Fruit fly (Drosophila melanogaster) whole organism, embryonic: ENCODE results near the gene sau.

Experiments used
- ATbp ChIP-seq: fragments of 200-800 bp; sonication (Bioruptor generic); optimal IDR thresholded peaks from 2 replicates; lab custom pipeline; 2017; ENCODE audit warnings: missing biosample characterization, mild to moderate bottlenecking, missing genetic modification characterization, missing genetic modification reagents
- Atf3 ChIP-seq: fragments of 200-800 bp; sonication (Bioruptor generic); optimal IDR thresholded peaks from 3 replicates; lab custom pipeline; 2016; ENCODE audit warnings: missing biosample characterization, missing genetic modification characterization
- CG10431 ChIP-seq: fragments of 200-800 bp; sonication (Bioruptor generic); optimal IDR thresholded peaks from 3 replicates; lab custom pipeline; 2018; ENCODE audit warnings: missing biosample characterization, mild to moderate bottlenecking, missing genetic modification characterization
- CG11247 ChIP-seq: fragments of 200-800 bp; sonication (Bioruptor generic); IDR thresholded peaks from 2 replicates; pipeline ENCODE4 v1.3.6; 2022; ENCODE audit warnings: missing biosample characterization, missing genetic modification characterization
- CG11695 ChIP-seq: fragments of 200-800 bp; sonication (Bioruptor generic); IDR thresholded peaks from 3 replicates; pipeline ENCODE4 v1.3.6; 2022; ENCODE audit warnings: missing biosample characterization, missing genetic modification characterization
- CG12104 ChIP-seq: fragments of 200-800 bp; sonication (Bioruptor generic); optimal IDR thresholded peaks from 3 replicates; lab custom pipeline; 2016; ENCODE audit warnings: missing biosample characterization, missing genetic modification characterization
- CG12236 ChIP-seq: fragments of 200-800 bp; sonication (Bioruptor generic); optimal IDR thresholded peaks from 2 replicates; lab custom pipeline; 2016; ENCODE audit warnings: missing biosample characterization, missing genetic modification characterization
- CG1233 ChIP-seq: fragments of 200-800 bp; sonication (Bioruptor generic); optimal IDR thresholded peaks from 4 replicates; lab custom pipeline; 2018; ENCODE audit warnings: missing biosample characterization, mild to moderate bottlenecking, missing genetic modification characterization
- CG15269 ChIP-seq: fragments of 200-800 bp; sonication (Bioruptor generic); optimal IDR thresholded peaks from 2 replicates; lab custom pipeline; 2018; ENCODE audit warnings: missing biosample characterization, mild to moderate bottlenecking, missing genetic modification characterization, moderate library complexity
- CG1529 ChIP-seq: fragments of 200-800 bp; sonication (Bioruptor generic); optimal IDR thresholded peaks from 3 replicates; lab custom pipeline; 2018; ENCODE audit warnings: missing biosample characterization, missing genetic modification characterization
- CG1603 ChIP-seq: fragments of 200-800 bp; sonication (Bioruptor generic); optimal IDR thresholded peaks from 2 replicates; lab custom pipeline; 2019; ENCODE audit warnings: missing biosample characterization, mild to moderate bottlenecking, missing genetic modification characterization, moderate library complexity
- CG1647 ChIP-seq: fragments of 200-800 bp; sonication (Bioruptor generic); optimal IDR thresholded peaks from 3 replicates; lab custom pipeline; 2016; ENCODE audit warnings: missing biosample characterization, missing genetic modification characterization
- CG17359 ChIP-seq: fragments of 200-800 bp; sonication (Bioruptor generic); optimal IDR thresholded peaks from 3 replicates; lab custom pipeline; 2018; ENCODE audit warnings: missing biosample characterization, mild to moderate bottlenecking, missing genetic modification characterization, moderate library complexity
- CG18599 ChIP-seq: fragments of 200-800 bp; sonication (Bioruptor generic); optimal IDR thresholded peaks from 3 replicates; lab custom pipeline; 2017; ENCODE audit warnings: missing biosample characterization, missing genetic modification characterization, mild to moderate bottlenecking, moderate library complexity, missing genetic modification reagents
- CG32532 ChIP-seq: fragments of 200-800 bp; sonication (Bioruptor generic); IDR thresholded peaks from 2 replicates; pipeline ENCODE4 v1.3.6; 2022; ENCODE audit warnings: missing biosample characterization, missing genetic modification characterization
- CG32767 ChIP-seq: fragments of 200-800 bp; sonication (Bioruptor generic); IDR thresholded peaks from 2 replicates; pipeline ENCODE4 v1.3.6; 2022; ENCODE audit warnings: missing biosample characterization, missing genetic modification characterization
- CG32772 ChIP-seq: fragments of 200-800 bp; sonication (Bioruptor generic); IDR thresholded peaks from 2 replicates; pipeline ENCODE4 v1.3.6; 2022; ENCODE audit warnings: missing biosample characterization, missing genetic modification characterization
- CG42726 ChIP-seq: fragments of 200-800 bp; sonication (Bioruptor generic); IDR thresholded peaks from 2 replicates; pipeline ENCODE4 v1.3.6; 2022; ENCODE audit warnings: missing biosample characterization, missing genetic modification characterization; ENCODE audit not compliant: partially characterized antibody
- CG4282 ChIP-seq: fragments of 200-800 bp; sonication (Bioruptor generic); optimal IDR thresholded peaks from 2 replicates; lab custom pipeline; 2016; ENCODE audit warnings: missing biosample characterization, missing genetic modification characterization
- CG5180 ChIP-seq: fragments of 200-800 bp; sonication (Bioruptor generic); optimal IDR thresholded peaks from 3 replicates; lab custom pipeline; 2017; ENCODE audit warnings: missing biosample characterization, missing genetic modification characterization, mild to moderate bottlenecking, moderate library complexity, missing genetic modification reagents
- CG6654 ChIP-seq: fragments of 200-800 bp; sonication (Bioruptor generic); optimal IDR thresholded peaks from 2 replicates; lab custom pipeline; 2017; ENCODE audit warnings: missing biosample characterization, mild to moderate bottlenecking, missing genetic modification characterization
- CkIIα-i1 ChIP-seq: fragments of 200-800 bp; sonication (Bioruptor generic); IDR thresholded peaks from 2 replicates; pipeline ENCODE4 v1.3.6; 2022; ENCODE audit warnings: missing biosample characterization, missing genetic modification characterization
- Dad ChIP-seq: fragments of 200-800 bp; sonication (Bioruptor generic); optimal IDR thresholded peaks from 3 replicates; lab custom pipeline; 2016; ENCODE audit warnings: missing biosample characterization, missing genetic modification characterization
- Dip2 ChIP-seq: fragments of 200-800 bp; sonication (Bioruptor generic); IDR thresholded peaks from 2 replicates; pipeline ENCODE4 v1.3.6; 2022; ENCODE audit warnings: missing biosample characterization, missing genetic modification characterization
- Dip3 ChIP-seq: fragments of 200-800 bp; sonication (Bioruptor generic); optimal IDR thresholded peaks from 3 replicates; lab custom pipeline; 2016; ENCODE audit warnings: missing biosample characterization, missing genetic modification characterization
- Eip74EF ChIP-seq, 2 experiments: fragments of 200-800 bp in 1 of 2; fragments of >200 bp in 1 of 2; sonication (Bioruptor generic) in 1 of 2; optimal IDR thresholded peaks; 2 replicates each; lab custom pipeline; 2017 to 2019; ENCODE audit warnings: missing biosample characterization in 2 of 2, missing genetic modification characterization in 2 of 2, mild to moderate bottlenecking in 1 of 2, moderate library complexity in 1 of 2
- Elba2 ChIP-seq: fragments of 200-800 bp; sonication (Bioruptor generic); optimal IDR thresholded peaks from 3 replicates; lab custom pipeline; 2016; ENCODE audit warnings: missing biosample characterization, missing genetic modification characterization
- Ets97D ChIP-seq: fragments of 200-800 bp; sonication (Bioruptor generic); optimal IDR thresholded peaks from 3 replicates; lab custom pipeline; 2016; ENCODE audit warnings: missing biosample characterization, missing genetic modification characterization
- H15 ChIP-seq: fragments of 200-800 bp; sonication (Bioruptor generic); IDR thresholded peaks from 3 replicates; pipeline ENCODE4 v1.3.6; 2022; ENCODE audit warnings: missing biosample characterization, missing genetic modification characterization
- HLH3B ChIP-seq: fragments of 200-800 bp; sonication (Bioruptor generic); IDR thresholded peaks from 2 replicates; pipeline ENCODE4 v1.3.6; 2022; ENCODE audit warnings: missing biosample characterization, missing genetic modification characterization
- Jarid2 ChIP-seq: fragments of 200-800 bp; sonication (Bioruptor generic); optimal IDR thresholded peaks from 3 replicates; lab custom pipeline; 2017; ENCODE audit warnings: mild to moderate bottlenecking, missing biosample characterization, missing genetic modification reagents, missing genetic modification characterization
- Lhr ChIP-seq: fragments of 200-800 bp; sonication (Bioruptor generic); optimal IDR thresholded peaks from 3 replicates; lab custom pipeline; 2017; ENCODE audit warnings: mild to moderate bottlenecking, missing biosample characterization, missing genetic modification reagents, missing genetic modification characterization
- ash1 ChIP-seq: fragments of 200-800 bp; sonication (Bioruptor generic); optimal IDR thresholded peaks from 2 replicates; lab custom pipeline; 2018; ENCODE audit warnings: missing biosample characterization, mild to moderate bottlenecking, missing genetic modification characterization
- bbx ChIP-seq: fragments of 200-800 bp; sonication (Bioruptor generic); IDR thresholded peaks from 2 replicates; pipeline ENCODE4 v1.3.6; 2022; ENCODE audit warnings: missing biosample characterization, missing genetic modification characterization; ENCODE audit not compliant: partially characterized antibody
- br ChIP-seq: fragments of >200 bp; optimal IDR thresholded peaks from 2 replicates; lab custom pipeline; 2017
- btn ChIP-seq: fragments of 200-800 bp; sonication (Bioruptor generic); optimal IDR thresholded peaks from 2 replicates; lab custom pipeline; 2016; ENCODE audit warnings: missing biosample characterization, missing genetic modification characterization
- da ChIP-seq: fragments of 200-800 bp; sonication (Bioruptor generic); optimal IDR thresholded peaks from 2 replicates; lab custom pipeline; 2016; ENCODE audit warnings: missing biosample characterization, missing genetic modification characterization
- emc ChIP-seq: fragments of 200-800 bp; sonication (Bioruptor generic); optimal IDR thresholded peaks from 2 replicates; lab custom pipeline; 2016; ENCODE audit warnings: missing biosample characterization, missing genetic modification characterization
- ewg ChIP-seq: fragments of 200-800 bp; sonication (Bioruptor generic); optimal IDR thresholded peaks from 3 replicates; lab custom pipeline; 2017; ENCODE audit warnings: mild to moderate bottlenecking, missing biosample characterization, missing genetic modification reagents, missing genetic modification characterization
- fd64A ChIP-seq: fragments of 200-800 bp; sonication (Bioruptor generic); optimal IDR thresholded peaks from 3 replicates; lab custom pipeline; 2018; ENCODE audit warnings: missing biosample characterization, mild to moderate bottlenecking, missing genetic modification characterization
- hth ChIP-seq: fragments of >200 bp; optimal IDR thresholded peaks from 2 replicates; lab custom pipeline; 2017; ENCODE audit warnings: inconsistent platforms
- ind ChIP-seq: fragments of 200-800 bp; sonication (Bioruptor generic); optimal IDR thresholded peaks from 3 replicates; lab custom pipeline; 2016; ENCODE audit warnings: missing biosample characterization, missing genetic modification characterization
- maf-S ChIP-seq: fragments of 200-800 bp; sonication (Bioruptor generic); optimal IDR thresholded peaks from 2 replicates; lab custom pipeline; 2016; ENCODE audit warnings: missing biosample characterization, missing genetic modification characterization
- sc ChIP-seq, 3 experiments: fragments of >200 bp in 2 of 3; fragments of 200-800 bp in 1 of 3; sonication (Bioruptor generic) in 1 of 3; optimal IDR thresholded peaks; 2 replicates in 2 of 3; 3 replicates in 1 of 3; lab custom pipeline; 2017; ENCODE audit warnings: mild to moderate bottlenecking in 1 of 3, missing biosample characterization in 1 of 3, missing genetic modification characterization in 1 of 3, missing genetic modification reagents in 1 of 3
- sisA ChIP-seq: fragments of 200-800 bp; sonication (Bioruptor generic); IDR thresholded peaks from 2 replicates; pipeline ENCODE4 v1.3.6; 2022; ENCODE audit warnings: missing biosample characterization, missing genetic modification characterization
- tap ChIP-seq: fragments of 200-800 bp; optimal IDR thresholded peaks from 3 replicates; lab custom pipeline; 2019; ENCODE audit warnings: missing biosample characterization, mild to moderate bottlenecking, missing genetic modification characterization, moderate library complexity
- tin ChIP-seq: fragments of 200-800 bp; sonication (Bioruptor generic); optimal IDR thresholded peaks from 3 replicates; lab custom pipeline; 2016; ENCODE audit warnings: missing biosample characterization, missing genetic modification characterization
- trh ChIP-seq: fragments of 200-800 bp; sonication (Bioruptor generic); optimal IDR thresholded peaks from 2 replicates; lab custom pipeline; 2016; ENCODE audit warnings: missing biosample characterization, missing genetic modification characterization
- vfl ChIP-seq: fragments of 200-800 bp; sonication (Bioruptor generic); optimal IDR thresholded peaks from 2 replicates; lab custom pipeline; 2016; ENCODE audit warnings: missing biosample characterization, missing genetic modification characterization
- zen ChIP-seq: fragments of 200-800 bp; sonication (Bioruptor generic); optimal IDR thresholded peaks from 3 replicates; lab custom pipeline; 2018; ENCODE audit warnings: missing biosample characterization, mild to moderate bottlenecking, missing genetic modification characterization, moderate library complexity

sau gene

dm6 chr2L:2182735-2183340, 43.3 kb upstream of the sau start (continued):
- peak; percentile 79 for TF ChIP-seq zen
- no peak; the same call in 1 of the 2 replicates for TF ChIP-seq HLH3B (GFP tag; lab: Robert Waterston, UW)
- peak; percentile 57; the same call in 1 of the 2 replicates for TF ChIP-seq CG32767 (GFP tag; lab: Robert Waterston, UW)
- TF ChIP-seq vfl (GFP tag; lab: Kevin White, UChicago), result no peak
- no peak for TF ChIP-seq CG12104 (GFP tag; lab: Kevin White, UChicago)
- peak; percentile 47 for TF ChIP-seq CG1529
- no peak for TF ChIP-seq CG10431 (GFP tag; lab: Kevin White, UChicago)
- TF ChIP-seq CG18599, result peak; percentile 5
- TF ChIP-seq tap (tag; lab: Kevin White, UChicago), result no peak
- no peak for TF ChIP-seq bbx (GFP tag; lab: Robert Waterston, UW)
- peak; percentile 44 for TF ChIP-seq trh (GFP tag; lab: Kevin White, UChicago)
- TF ChIP-seq br (lab: Kevin White, UChicago), result no peak
- 0 out of 3 replicates have a peak, but pooled peaks have one; percentile 26 for TF ChIP-seq H15 (GFP tag; lab: Robert Waterston, UW)
- TF ChIP-seq CG12236 (GFP tag; lab: Kevin White, UChicago), result peak; percentile 63
- TF ChIP-seq CG1603, result peak; percentile 92
- TF ChIP-seq Ets97D (GFP tag; lab: Kevin White, UChicago), result no peak
- TF ChIP-seq sc (optimal IDR thresholded peaks at IDR 0.05; lab: Kevin White, UChicago), result no peak
- peak; percentile 52 for TF ChIP-seq sc (GFP tag; optimal IDR thresholded peaks at IDR 0.05; lab: Kevin White, UChicago)
- TF ChIP-seq CG11247 (GFP tag; lab: Robert Waterston, UW), result no peak
- TF ChIP-seq CG6654 (GFP tag; lab: Kevin White, UChicago), result peak; percentile 10
- TF ChIP-seq ash1 (GFP tag; lab: Kevin White, UChicago), result no peak
- peak; percentile 69 for TF ChIP-seq tin (GFP tag; lab: Kevin White, UChicago)
- TF ChIP-seq CG1233, result peak; percentile 62
- TF ChIP-seq ewg (GFP tag; lab: Kevin White, UChicago), result no peak
- peak; percentile 73 for TF ChIP-seq Atf3 (GFP tag; lab: Kevin White, UChicago)
- TF ChIP-seq CG4282 (GFP tag; lab: Kevin White, UChicago), result no peak
- TF ChIP-seq Dip3, result no peak
- TF ChIP-seq CG5180 (GFP tag; lab: Kevin White, UChicago), result no peak
- TF ChIP-seq CkIIα-i1, result no peak
- no peak for TF ChIP-seq CG42726
- TF ChIP-seq CG32532 (GFP tag; lab: Robert Waterston, UW), result no peak
- no peak for TF ChIP-seq da (GFP tag; lab: Kevin White, UChicago)
- TF ChIP-seq sisA (GFP tag; lab: Robert Waterston, UW), result peak; percentile 59
- TF ChIP-seq maf-S (GFP tag; lab: Kevin White, UChicago), result no peak
- no peak for TF ChIP-seq ind (GFP tag; lab: Kevin White, UChicago)
- peak; percentile 21 for TF ChIP-seq Dad (GFP tag; lab: Kevin White, UChicago)
- no peak for TF ChIP-seq ATbp (GFP tag; lab: Kevin White, UChicago)
- peak; percentile 49; the same call in 1 of the 2 replicates for TF ChIP-seq CG32772 (GFP tag; lab: Robert Waterston, UW)
- no peak for TF ChIP-seq fd64A (GFP tag; lab: Kevin White, UChicago)
- peak; percentile 27 for TF ChIP-seq CG1647
- TF ChIP-seq Eip74EF (GFP tag; optimal IDR thresholded peaks at IDR 0.05; lab: Kevin White, UChicago), result no peak
- peak; percentile 71 for TF ChIP-seq btn (GFP tag; lab: Kevin White, UChicago)
- TF ChIP-seq Dip2, result no peak
- TF ChIP-seq Lhr (GFP tag; lab: Kevin White, UChicago), result peak; percentile 35
- TF ChIP-seq emc (GFP tag; lab: Kevin White, UChicago), result no peak
- peak; percentile 56 for TF ChIP-seq Elba2 (GFP tag; lab: Kevin White, UChicago)
- no peak for TF ChIP-seq Jarid2 (GFP tag; lab: Kevin White, UChicago)
- no peak for TF ChIP-seq CG17359 (tag; lab: Kevin White, UChicago)
- TF ChIP-seq hth (lab: Kevin White, UChicago), result no peak
- no peak for TF ChIP-seq CG15269 (tag; lab: Kevin White, UChicago)
- TF ChIP-seq CG11695 (GFP tag; lab: Robert Waterston, UW), result peak; percentile 56; the same call in 2 of the 3 replicates
